Worm (Caenorhabditis elegans) whole organism, dauer: ENCODE results near the gene dss-1.

Experiments
- unc-62 ChIP-seq: sonication (generic microtip); optimal IDR thresholded peaks from 2 replicates; lab custom pipeline; 2017; ENCODE audit warnings: missing biosample characterization, missing genetic modification reagents, missing genetic modification characterization

Gene dss-1

ce11 chrIII:1161946-1162345, 34.1 kb downstream of the dss-1 start:
- no peak for TF ChIP-seq unc-62 (GFP tag; lab: Kevin White, UChicago)

- no peak for TF ChIP-seq unc-62 (GFP tag; lab: Kevin White, UChicago)
Measured at ce11 chrIII:1151680-1152079, 44.4 kb downstream of the dss-1 start, which contains the start of gene cdh-12. Gene cdh-12, plus strand, starts transcription at chrIII:1152044.

ce11 chrIII:1149472-1149871, 46.6 kb downstream of the dss-1 start:
- TF ChIP-seq unc-62 (GFP tag; lab: Kevin White, UChicago), result no peak

- no peak for TF ChIP-seq unc-62 (GFP tag; lab: Kevin White, UChicago)
Measured at ce11 chrIII:1147863-1148262, 48.2 kb downstream of the dss-1 start.

- TF ChIP-seq unc-62 (GFP tag; lab: Kevin White, UChicago), result no peak
Measured at ce11 chrIII:1144816-1145215, 51.3 kb downstream of the dss-1 start.
